Worm (Caenorhabditis elegans): ENCODE measurements around the gene C14C11.1.

ce11 chrV:5628014-5628413 is 35.4 kb upstream of the C14C11.1 start:
- TF ChIP-seq lin-13 (GFP tag; optimal IDR thresholded peaks at IDR 0.05) (no peak), arid-1 (GFP tag; conservative IDR thresholded peaks at IDR 0.05) (no peak), nhr-237 (tag; optimal IDR thresholded peaks at IDR 0.05) (no peak), fos-1 (tag; optimal IDR thresholded peaks at IDR 0.05) (no peak), nhr-11 (tag; optimal IDR thresholded peaks at IDR 0.05) (no peak), mdl-1 (tag; optimal IDR thresholded peaks at IDR 0.05) (no peak), ztf-11 (tag; optimal IDR thresholded peaks at IDR 0.05) (no peak), dve-1 (tag; optimal IDR thresholded peaks at IDR 0.05; ENCODE audit: insufficient read depth) (no peak), nhr-76 (tag; optimal IDR thresholded peaks at IDR 0.05) (no peak), lsy-2 (tag; optimal IDR thresholded peaks at IDR 0.05) (no peak), zfp-3 (GFP tag; conservative IDR thresholded peaks at IDR 0.05) (no peak), egl-27 (tag; optimal IDR thresholded peaks at IDR 0.05) (no peak), nhr-10 (tag; optimal IDR thresholded peaks at IDR 0.05) (no peak)

Measured in whole organism, L4 larva.